Worm (Caenorhabditis elegans) whole organism, L2 larva: ENCODE data around the gene T04F8.8.

Source experiments
- C34F6.9 ChIP-seq: fragments of 150-350 bp; optimal IDR thresholded peaks from 2 replicates; lab custom pipeline; 2014; ENCODE audit warnings: missing biosample characterization, missing genetic modification characterization
- F13H6.1 ChIP-seq: sonication (generic microtip); optimal IDR thresholded peaks from 2 replicates; lab custom pipeline; 2016; ENCODE audit warnings: missing genetic modification characterization, missing compliant biosample characterization
- Y55F3AM.14 ChIP-seq: fragments of 200-800 bp; sonication (Bioruptor generic); optimal IDR thresholded peaks from 2 replicates; lab custom pipeline; 2018; ENCODE audit warnings: mild to moderate bottlenecking, missing genetic modification characterization, missing compliant biosample characterization
- aly-2 ChIP-seq: fragments of 150-350 bp; optimal IDR thresholded peaks from 2 replicates; lab custom pipeline; 2014; ENCODE audit warnings: missing biosample characterization, missing genetic modification characterization
- ama-1 ChIP-seq: fragments of 150-350 bp; optimal IDR thresholded peaks from 2 replicates; lab custom pipeline; 2018; ENCODE audit warnings: inconsistent platforms
- blmp-1 ChIP-seq: sonication (generic microtip); optimal IDR thresholded peaks from 2 replicates; lab custom pipeline; 2017; ENCODE audit warnings: missing genetic modification characterization, mild to moderate bottlenecking, missing compliant biosample characterization, antibody characterized with exemption, moderate library complexity; ENCODE audit not compliant: insufficient read depth
- crh-2 ChIP-seq: sonication (generic microtip); optimal IDR thresholded peaks from 2 replicates; lab custom pipeline; 2017; ENCODE audit warnings: missing biosample characterization, missing genetic modification characterization
- egl-27 ChIP-seq: sonication (generic microtip); optimal IDR thresholded peaks from 3 replicates; lab custom pipeline; 2017; ENCODE audit warnings: missing biosample characterization, missing genetic modification reagents, missing genetic modification characterization
- elt-1 ChIP-seq: fragments of 150-350 bp; optimal IDR thresholded peaks from 2 replicates; lab custom pipeline; 2014; ENCODE audit warnings: missing biosample characterization, missing genetic modification characterization
- fos-1 ChIP-seq: fragments of 150-350 bp; optimal IDR thresholded peaks from 2 replicates; lab custom pipeline; 2014; ENCODE audit warnings: missing biosample characterization, missing genetic modification characterization
- gmeb-1 ChIP-seq: fragments of 150-350 bp; optimal IDR thresholded peaks from 2 replicates; lab custom pipeline; 2014; ENCODE audit warnings: missing biosample characterization, missing genetic modification characterization
- lin-11 ChIP-seq: fragments of 150-350 bp; sonication (generic microtip); optimal IDR thresholded peaks from 2 replicates; lab custom pipeline; 2014; ENCODE audit warnings: missing biosample characterization, missing genetic modification characterization, inconsistent platforms, mixed read lengths
- lin-13 ChIP-seq: fragments of 150-350 bp; optimal IDR thresholded peaks from 2 replicates; lab custom pipeline; 2014; ENCODE audit warnings: missing biosample characterization, missing genetic modification reagents, missing genetic modification characterization
- lsy-2 ChIP-seq, 2 experiments: fragments of 150-350 bp in 1 of 2; sonication (generic microtip) in 1 of 2; optimal IDR thresholded peaks; 2 replicates each; lab custom pipeline; 2014 to 2017; ENCODE audit warnings: missing biosample characterization in 2 of 2, missing genetic modification characterization in 2 of 2
- mab-5 ChIP-seq: fragments of 150-350 bp; optimal IDR thresholded peaks from 2 replicates; lab custom pipeline; 2014; ENCODE audit warnings: missing biosample characterization, missing genetic modification characterization
- nhr-10 ChIP-seq: sonication (generic microtip); optimal IDR thresholded peaks from 2 replicates; lab custom pipeline; 2017; ENCODE audit warnings: missing biosample characterization, missing genetic modification characterization
- nhr-11 ChIP-seq: fragments of 150-350 bp; optimal IDR thresholded peaks from 2 replicates; lab custom pipeline; 2014; ENCODE audit warnings: missing biosample characterization, missing genetic modification characterization
- nhr-12 ChIP-seq: fragments of 150-350 bp; optimal IDR thresholded peaks from 2 replicates; lab custom pipeline; 2014; ENCODE audit warnings: missing biosample characterization, missing genetic modification characterization
- nhr-21 ChIP-seq: fragments of 150-350 bp; optimal IDR thresholded peaks from 2 replicates; lab custom pipeline; 2014; ENCODE audit warnings: missing biosample characterization, missing genetic modification characterization
- nhr-23 ChIP-seq: fragments of 150-350 bp; optimal IDR thresholded peaks from 2 replicates; lab custom pipeline; 2014; ENCODE audit warnings: missing biosample characterization, missing genetic modification reagents, missing genetic modification characterization
- nhr-237 ChIP-seq: fragments of 150-350 bp; optimal IDR thresholded peaks from 2 replicates; lab custom pipeline; 2014; ENCODE audit warnings: missing biosample characterization, missing genetic modification characterization
- nhr-25 ChIP-seq: fragments of 150-350 bp; sonication (generic microtip); optimal IDR thresholded peaks from 3 replicates; lab custom pipeline; 2014; ENCODE audit warnings: missing biosample characterization, missing genetic modification characterization
- nhr-6 ChIP-seq: fragments of 150-350 bp; optimal IDR thresholded peaks from 2 replicates; lab custom pipeline; 2014; ENCODE audit warnings: missing biosample characterization, missing genetic modification characterization
- nhr-77 ChIP-seq: fragments of 150-350 bp; optimal IDR thresholded peaks from 2 replicates; lab custom pipeline; 2014; ENCODE audit warnings: missing biosample characterization, missing genetic modification characterization
- peb-1 ChIP-seq: fragments of 150-350 bp; optimal IDR thresholded peaks from 2 replicates; lab custom pipeline; 2014; ENCODE audit warnings: missing biosample characterization, missing genetic modification characterization
- skn-1 ChIP-seq: sonication (generic microtip); optimal IDR thresholded peaks from 2 replicates; lab custom pipeline; 2017; ENCODE audit warnings: missing biosample characterization, missing genetic modification characterization
- sma-3 ChIP-seq: sonication (generic microtip); optimal IDR thresholded peaks from 2 replicates; lab custom pipeline; 2016; ENCODE audit warnings: missing genetic modification reagents, missing genetic modification characterization, missing compliant biosample characterization
- sma-9 ChIP-seq, 2 experiments: fragments of 150-350 bp in 1 of 2; sonication (generic microtip) in 1 of 2; optimal IDR thresholded peaks; 2 replicates each; lab custom pipeline; 2014 to 2016; ENCODE audit warnings: missing genetic modification characterization in 2 of 2, mild to moderate bottlenecking in 1 of 2, missing biosample characterization in 1 of 2, missing compliant biosample characterization in 1 of 2, missing genetic modification reagents in 1 of 2, moderate library complexity in 1 of 2
- snpc-4 ChIP-seq: fragments of 150-350 bp; optimal IDR thresholded peaks from 2 replicates; lab custom pipeline; 2014; ENCODE audit warnings: missing biosample characterization, missing genetic modification characterization
- unc-39 ChIP-seq: fragments of 150-350 bp; optimal IDR thresholded peaks from 2 replicates; lab custom pipeline; 2014; ENCODE audit warnings: missing biosample characterization, missing genetic modification characterization
- unc-55 ChIP-seq: fragments of 150-350 bp; sonication (generic microtip); optimal IDR thresholded peaks from 3 replicates; lab custom pipeline; 2014; ENCODE audit warnings: missing biosample characterization, missing genetic modification reagents, missing genetic modification characterization
- unc-62 ChIP-seq: fragments of 150-350 bp; optimal IDR thresholded peaks from 2 replicates; lab custom pipeline; 2014; ENCODE audit warnings: missing biosample characterization, missing genetic modification reagents, missing genetic modification characterization
- zag-1 ChIP-seq: fragments of 150-350 bp; optimal IDR thresholded peaks from 2 replicates; lab custom pipeline; 2014; ENCODE audit warnings: missing biosample characterization, missing genetic modification characterization
- ztf-11 ChIP-seq: sonication (generic microtip); optimal IDR thresholded peaks from 2 replicates; lab custom pipeline; 2017; ENCODE audit warnings: missing biosample characterization, missing genetic modification characterization

T04F8.8 gene

DNA sequence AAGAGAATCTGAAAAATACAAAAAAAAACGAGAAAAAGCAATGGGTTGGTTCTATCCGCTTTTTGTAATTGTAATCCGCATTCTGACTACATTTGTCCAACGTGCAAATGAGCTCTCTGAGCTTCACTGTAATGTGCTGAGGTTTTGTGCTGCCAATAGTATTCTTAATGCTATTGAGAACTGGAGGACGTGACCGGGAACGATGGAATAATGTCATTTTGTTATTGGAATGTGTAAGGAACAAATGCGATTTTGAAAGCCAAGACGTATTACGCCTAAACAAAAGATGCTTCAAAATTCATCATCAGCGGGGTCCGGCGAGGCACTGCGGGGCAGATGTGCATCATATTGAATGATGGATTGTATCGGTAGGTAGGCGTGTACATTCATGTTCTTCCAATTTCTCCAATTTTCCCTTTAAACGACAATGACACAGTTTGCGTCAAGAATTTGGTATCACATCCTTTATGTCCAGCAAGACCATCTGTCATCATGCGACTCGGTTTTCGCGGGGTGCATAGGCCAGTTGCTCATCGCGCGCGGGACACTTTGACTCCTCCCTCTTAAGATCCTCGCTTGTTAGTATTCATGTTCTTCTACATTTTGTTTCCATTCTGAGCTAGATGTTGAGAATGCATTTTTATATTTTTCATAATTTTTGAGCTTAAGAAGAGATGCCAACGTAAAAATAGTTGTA, 25.9 kb downstream of the T04F8.8 start:
- TF ChIP-seq nhr-10 (no peak), mab-5 (tag; lab: Kevin White, UChicago) (peak; percentile 7), elt-1 (tag; lab: Kevin White, UChicago) (no peak)

DNA sequence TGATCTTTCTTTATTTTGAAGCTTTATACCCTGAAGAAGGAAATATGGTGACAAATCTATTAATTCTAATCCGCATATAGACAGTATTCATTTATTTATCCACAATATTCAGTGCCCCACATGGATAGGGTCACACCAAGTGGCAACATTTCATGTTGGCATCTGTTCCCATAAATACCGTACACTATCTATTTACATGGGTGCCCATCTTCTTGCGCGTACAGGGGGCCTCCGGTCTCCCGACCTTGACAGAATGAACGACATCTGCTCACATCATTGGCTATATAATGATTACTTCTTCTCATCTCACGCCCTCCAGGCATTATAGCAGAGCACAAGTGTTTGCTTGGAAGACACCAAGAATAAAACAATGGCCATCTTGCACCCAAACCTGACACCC, 28.3 kb downstream of the T04F8.8 start:
- TF ChIP-seq lsy-2 (tag; optimal IDR thresholded peaks at IDR 0.05; lab: Kevin White, UChicago), result no peak
- no peak for TF ChIP-seq gmeb-1 (tag; lab: Kevin White, UChicago)
- TF ChIP-seq egl-27, result no peak
- TF ChIP-seq nhr-77 (tag; lab: Kevin White, UChicago), result no peak
- no peak for TF ChIP-seq ama-1 (lab: Kevin White, UChicago)
- TF ChIP-seq nhr-237 (tag; lab: Kevin White, UChicago), result no peak
- TF ChIP-seq snpc-4 (tag; lab: Kevin White, UChicago), result no peak
- no peak for TF ChIP-seq ztf-11 (tag; lab: Kevin White, UChicago)
- no peak for TF ChIP-seq lin-11
- no peak for TF ChIP-seq unc-39
- TF ChIP-seq lin-13, result no peak
- no peak for TF ChIP-seq skn-1
- TF ChIP-seq sma-3, result no peak
- TF ChIP-seq nhr-11, result no peak
- no peak for TF ChIP-seq fos-1
- no peak for TF ChIP-seq F13H6.1 (tag; lab: Kevin White, UChicago)
- no peak for TF ChIP-seq nhr-21 (tag; lab: Kevin White, UChicago)

DNA sequence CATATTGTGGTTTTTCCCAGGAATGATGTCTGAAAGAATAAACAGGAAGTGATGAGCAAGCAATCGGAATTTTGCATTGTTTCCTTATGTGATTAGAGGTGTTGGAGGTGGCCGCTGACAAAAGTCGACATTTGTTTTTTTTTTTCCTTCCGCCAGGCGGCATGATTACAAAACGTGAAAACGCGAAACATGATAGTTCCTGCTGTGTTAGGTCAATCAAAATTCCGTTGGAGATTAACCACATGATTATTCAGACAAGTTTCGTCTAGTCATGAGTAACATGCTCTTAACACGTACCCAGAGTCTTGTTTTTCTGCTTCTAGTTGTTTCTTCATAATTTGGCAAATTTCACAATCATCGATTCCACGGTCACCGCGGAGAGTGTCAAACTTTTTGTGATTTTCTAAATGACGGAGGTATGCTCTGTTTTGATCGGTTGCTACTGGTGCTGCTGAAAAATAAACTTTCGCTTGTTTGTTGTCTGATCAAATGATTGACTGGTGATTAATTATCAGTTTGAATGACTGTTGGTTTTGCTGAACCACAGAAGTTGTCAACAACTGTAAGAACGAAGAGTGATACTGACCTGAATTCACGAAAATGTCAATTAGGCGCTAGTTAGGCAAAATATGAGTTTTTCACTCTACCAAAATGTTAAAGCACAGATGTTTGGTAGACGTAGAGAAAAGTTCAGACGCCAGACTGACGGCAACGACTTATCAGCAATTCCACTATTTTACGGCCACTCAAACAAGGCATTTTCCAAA, 32.1 kb downstream of the T04F8.8 start:
- TF ChIP-seq elt-1 (tag; lab: Kevin White, UChicago) (no peak), nhr-12 (tag; lab: Kevin White, UChicago) (no peak), sma-9 (GFP tag; optimal IDR thresholded peaks at IDR 0.05; lab: Kevin White, UChicago) (no peak), sma-9 (tag; optimal IDR thresholded peaks at IDR 0.05; lab: Kevin White, UChicago) (no peak), zag-1 (tag; lab: Kevin White, UChicago) (no peak), nhr-23 (tag; lab: Kevin White, UChicago) (no peak), aly-2 (tag; lab: Kevin White, UChicago) (no peak), nhr-77 (tag; lab: Kevin White, UChicago) (no peak), nhr-6 (no peak), C34F6.9 (tag; lab: Kevin White, UChicago) (no peak), nhr-237 (tag; lab: Kevin White, UChicago) (no peak), fos-1 (no peak), crh-2 (tag; lab: Kevin White, UChicago) (no peak), unc-62 (GFP tag; lab: Kevin White, UChicago) (no peak), nhr-10 (no peak), unc-55 (GFP tag; lab: Kevin White, UChicago) (no peak), blmp-1 (tag; lab: Kevin White, UChicago) (no peak), nhr-11 (no peak), lsy-2 (tag; optimal IDR thresholded peaks at IDR 0.05; lab: Kevin White, UChicago) (no peak), skn-1 (no peak), Y55F3AM.14 (no peak)

DNA sequence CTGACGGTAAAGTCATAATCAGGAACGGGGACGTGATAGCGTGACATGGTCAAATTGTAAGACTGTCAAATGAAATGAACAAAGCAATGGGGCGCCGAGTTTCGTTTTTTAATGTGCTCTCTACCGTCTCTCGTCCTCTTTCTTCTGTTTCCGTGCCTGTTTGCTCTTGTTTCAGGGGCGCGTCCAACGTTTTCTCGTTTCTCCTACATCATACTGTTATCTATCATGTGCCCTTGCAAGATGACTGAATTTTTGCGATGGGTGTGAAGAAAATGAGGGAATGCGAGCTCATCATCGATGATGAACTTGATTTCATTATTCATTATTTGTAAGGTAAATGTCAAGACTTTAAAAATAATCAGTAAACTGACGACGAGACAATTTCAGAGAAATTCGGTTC, 33.6 kb downstream of the T04F8.8 start, which contains the start of gene T04F8.7:
Gene T04F8.7, minus strand, starts transcription at position 130 of the 400 bp plus-strand sequence.
- TF ChIP-seq fos-1, result peak; percentile 83
- TF ChIP-seq peb-1 (tag; lab: Kevin White, UChicago), result no peak
- TF ChIP-seq F13H6.1 (tag; lab: Kevin White, UChicago), result peak; percentile 6
- TF ChIP-seq sma-9 (GFP tag; optimal IDR thresholded peaks at IDR 0.05; lab: Kevin White, UChicago), result peak; percentile 24
- TF ChIP-seq sma-9 (tag; optimal IDR thresholded peaks at IDR 0.05; lab: Kevin White, UChicago), result no peak
- peak; percentile 11 for TF ChIP-seq crh-2 (tag; lab: Kevin White, UChicago)

DNA sequence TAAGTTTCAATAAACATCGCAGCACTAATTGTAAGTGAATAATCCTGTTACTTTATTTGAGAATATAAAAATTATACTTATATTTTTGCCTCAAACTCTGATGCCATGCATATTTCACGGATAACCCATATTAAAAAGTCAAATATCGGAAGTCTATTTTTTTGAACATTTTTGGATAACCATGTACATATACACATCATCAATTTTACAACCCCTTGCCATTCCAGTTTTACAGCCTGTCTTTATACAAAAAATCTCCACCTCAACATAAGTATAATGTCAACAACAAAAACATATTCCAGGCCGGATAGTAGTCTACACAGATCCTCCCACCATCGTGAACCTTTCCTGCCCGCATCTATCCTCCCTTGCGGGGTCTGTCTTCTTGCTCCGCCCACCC, 37.0 kb downstream of the T04F8.8 start, which contains the start of gene hnd-1:
Gene hnd-1, plus strand, starts transcription at position 301 of the 400 bp plus-strand sequence.
- TF ChIP-seq nhr-237 (tag; lab: Kevin White, UChicago) (no peak), aly-2 (tag; lab: Kevin White, UChicago) (no peak), egl-27 (no peak), gmeb-1 (tag; lab: Kevin White, UChicago) (no peak), nhr-25 (no peak), nhr-23 (tag; lab: Kevin White, UChicago) (no peak)
